Fruit fly (Drosophila melanogaster) whole organism, pupa: ENCODE measurements around the gene RpL8.

ENCODE experiments used
- CG10348 ChIP-seq: fragments of 200-800 bp; sonication (Bioruptor generic); IDR thresholded peaks from 2 replicates; pipeline ENCODE4 v1.3.6; 2022; ENCODE audit warnings: missing biosample characterization, missing genetic modification characterization
- CG12605 ChIP-seq: fragments of 200-800 bp; sonication (Bioruptor generic); IDR thresholded peaks from 2 replicates; pipeline ENCODE4 v1.3.6; 2022; ENCODE audit warnings: missing biosample characterization, missing genetic modification characterization
- CG13204 ChIP-seq: fragments of 200-800 bp; sonication (Bioruptor generic); optimal IDR thresholded peaks from 2 replicates; lab custom pipeline; 2018; ENCODE audit warnings: missing biosample characterization, mild to moderate bottlenecking, missing genetic modification characterization, moderate library complexity
- CG14655 ChIP-seq: fragments of 200-800 bp; sonication (Bioruptor generic); optimal IDR thresholded peaks from 3 replicates; lab custom pipeline; 2017; ENCODE audit warnings: mild to moderate bottlenecking, missing biosample characterization, missing genetic modification reagents, missing genetic modification characterization
- CG15710 ChIP-seq: fragments of 200-800 bp; sonication (Bioruptor generic); optimal IDR thresholded peaks from 2 replicates; lab custom pipeline; 2018; ENCODE audit warnings: missing biosample characterization, mild to moderate bottlenecking, missing genetic modification characterization, moderate library complexity
- CG17806 ChIP-seq: fragments of 200-800 bp; sonication (Bioruptor generic); optimal IDR thresholded peaks from 2 replicates; lab custom pipeline; 2018; ENCODE audit warnings: missing biosample characterization, mild to moderate bottlenecking, missing genetic modification characterization, moderate library complexity
- CG32121 ChIP-seq: fragments of 200-800 bp; sonication (Bioruptor generic); IDR thresholded peaks from 2 replicates; pipeline ENCODE4 v1.3.6; 2022; ENCODE audit warnings: missing biosample characterization, missing genetic modification characterization
- CG34367 ChIP-seq: fragments of 200-800 bp; sonication (Bioruptor generic); optimal IDR thresholded peaks from 2 replicates; lab custom pipeline; 2018; ENCODE audit warnings: missing biosample characterization, mild to moderate bottlenecking, missing genetic modification characterization
- CG4496 ChIP-seq: fragments of 200-800 bp; sonication (Bioruptor generic); IDR thresholded peaks from 3 replicates; pipeline ENCODE4 v1.3.6; 2022; ENCODE audit warnings: missing biosample characterization, missing genetic modification characterization
- CG8159 ChIP-seq: fragments of 200-800 bp; sonication (Bioruptor generic); optimal IDR thresholded peaks from 3 replicates; lab custom pipeline; 2018; ENCODE audit warnings: missing biosample characterization, mild to moderate bottlenecking, missing genetic modification characterization, moderate library complexity
- CG8301 ChIP-seq: fragments of 200-800 bp; sonication (Bioruptor generic); optimal IDR thresholded peaks from 2 replicates; lab custom pipeline; 2018; ENCODE audit warnings: missing biosample characterization, mild to moderate bottlenecking, missing genetic modification characterization
- CG9948 ChIP-seq: fragments of 200-800 bp; sonication (Bioruptor generic); optimal IDR thresholded peaks from 2 replicates; lab custom pipeline; 2018; ENCODE audit warnings: missing biosample characterization, mild to moderate bottlenecking, missing genetic modification characterization, moderate library complexity
- D1 ChIP-seq: fragments of 200-800 bp; sonication (Bioruptor generic); optimal IDR thresholded peaks from 2 replicates; lab custom pipeline; 2018; ENCODE audit warnings: missing biosample characterization, mild to moderate bottlenecking, missing genetic modification characterization, moderate library complexity
- EcR ChIP-seq: fragments of 200-800 bp; sonication (Bioruptor generic); optimal IDR thresholded peaks from 3 replicates; lab custom pipeline; 2019; ENCODE audit warnings: missing biosample characterization, missing genetic modification characterization, mild to moderate bottlenecking, moderate library complexity, missing genetic modification reagents
- Ets98B ChIP-seq: fragments of 200-800 bp; sonication (Bioruptor generic); IDR thresholded peaks from 2 replicates; pipeline ENCODE4 v1.3.6; 2022; ENCODE audit warnings: missing biosample characterization, missing genetic modification characterization
- Pif1A ChIP-seq: fragments of 200-800 bp; sonication (Bioruptor generic); optimal IDR thresholded peaks from 3 replicates; lab custom pipeline; 2016; ENCODE audit warnings: missing biosample characterization, missing genetic modification characterization
- Pif1B ChIP-seq: fragments of 200-800 bp; sonication (Bioruptor generic); optimal IDR thresholded peaks from 3 replicates; lab custom pipeline; 2016; ENCODE audit warnings: missing biosample characterization, missing genetic modification characterization
- Snoo ChIP-seq: fragments of 200-800 bp; sonication (Bioruptor generic); optimal IDR thresholded peaks from 3 replicates; lab custom pipeline; 2017; ENCODE audit warnings: missing biosample characterization, mild to moderate bottlenecking, missing genetic modification characterization, inconsistent platforms
- fd96Ca ChIP-seq: fragments of 200-800 bp; sonication (Bioruptor generic); IDR thresholded peaks from 3 replicates; pipeline ENCODE4 v1.3.6; 2022; ENCODE audit warnings: missing biosample characterization, missing genetic modification characterization
- gl ChIP-seq: fragments of 200-800 bp; sonication (Bioruptor generic); optimal IDR thresholded peaks from 2 replicates; lab custom pipeline; 2018; ENCODE audit warnings: missing biosample characterization, mild to moderate bottlenecking, missing genetic modification characterization
- rn ChIP-seq: fragments of 200-800 bp; sonication (Bioruptor generic); IDR thresholded peaks from 2 replicates; pipeline ENCODE4 v1.3.6; 2022; ENCODE audit warnings: missing biosample characterization, missing genetic modification characterization

The RpL8 gene

DNA sequence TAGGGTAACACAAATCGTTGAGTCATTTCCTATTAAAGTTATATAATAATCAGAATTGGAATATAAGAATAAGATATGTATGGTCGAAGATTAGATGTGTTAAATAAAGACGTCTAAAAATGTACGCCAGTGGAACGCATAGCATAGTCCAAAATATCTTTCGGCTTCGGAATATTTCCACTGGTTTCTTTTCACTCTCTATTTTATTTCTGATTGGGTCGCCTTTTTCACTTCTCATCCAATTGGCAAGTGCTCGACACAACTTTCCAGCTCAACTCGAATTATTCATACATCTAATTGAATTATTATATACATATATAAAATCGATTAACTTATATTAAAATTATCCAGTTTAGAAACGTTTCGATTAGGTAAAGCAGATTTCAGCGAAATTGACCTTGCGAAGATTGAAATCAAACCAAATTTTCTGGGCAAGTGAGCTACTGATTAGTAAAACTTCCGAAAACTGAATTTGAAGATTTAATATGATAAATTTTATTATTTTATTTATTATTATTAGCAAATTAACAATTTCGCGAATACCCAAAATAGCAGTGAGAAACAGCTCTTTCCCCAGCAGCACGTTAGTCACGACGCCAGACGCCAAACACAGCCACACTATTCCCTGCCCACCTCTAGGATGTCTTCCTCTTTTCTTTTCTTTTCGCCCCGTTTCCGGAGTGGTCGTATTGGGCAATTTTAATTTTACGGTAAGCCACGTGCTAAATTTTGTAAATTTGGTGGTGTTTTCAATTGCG lies at the start of gene RpL8:
RpL8 (plus strand) TSS at position 653 of the 758 bp plus-strand sequence.
- TF ChIP-seq CG8159 (tag; lab: Kevin White, UChicago), result peak; percentile 60
- peak; percentile 30 for TF ChIP-seq CG17806
- peak; percentile 47 for TF ChIP-seq gl (tag; lab: Kevin White, UChicago)
- TF ChIP-seq CG32121 (GFP tag; lab: Robert Waterston, UW), result peak; percentile 33; the same call in 1 of the 2 replicates
- peak; percentile 73 for TF ChIP-seq CG34367 (tag; lab: Kevin White, UChicago)
- no peak for TF ChIP-seq EcR (GFP tag; lab: Kevin White, UChicago)
- peak; percentile 72 for TF ChIP-seq Pif1A (GFP tag; lab: Kevin White, UChicago)
- TF ChIP-seq CG12605 (GFP tag; lab: Robert Waterston, UW), result peak; percentile 72
- TF ChIP-seq CG9948 (tag; lab: Kevin White, UChicago), result peak; percentile 1
- TF ChIP-seq CG10348 (GFP tag; lab: Robert Waterston, UW), result no peak
- TF ChIP-seq Ets98B, result peak; percentile 74
- TF ChIP-seq Snoo (tag; lab: Kevin White, UChicago), result peak; percentile 88
- peak; percentile 53 for TF ChIP-seq CG14655 (GFP tag; lab: Kevin White, UChicago)
- TF ChIP-seq CG13204, result peak; percentile 69
- peak; percentile 56 for TF ChIP-seq CG15710 (tag; lab: Kevin White, UChicago)
- peak; percentile 59; the same call in 1 of the 3 replicates for TF ChIP-seq fd96Ca (GFP tag; lab: Robert Waterston, UW)
- peak; percentile 64 for TF ChIP-seq Pif1B (GFP tag; lab: Kevin White, UChicago)
- peak; percentile 39; the same call in 1 of the 2 replicates for TF ChIP-seq rn (GFP tag; lab: Robert Waterston, UW)
- peak; percentile 86 for TF ChIP-seq CG4496 (GFP tag; lab: Robert Waterston, UW)
- TF ChIP-seq D1 (tag; lab: Kevin White, UChicago), result no peak
- peak; percentile 35 for TF ChIP-seq CG8301 (tag; lab: Kevin White, UChicago)

DNA sequence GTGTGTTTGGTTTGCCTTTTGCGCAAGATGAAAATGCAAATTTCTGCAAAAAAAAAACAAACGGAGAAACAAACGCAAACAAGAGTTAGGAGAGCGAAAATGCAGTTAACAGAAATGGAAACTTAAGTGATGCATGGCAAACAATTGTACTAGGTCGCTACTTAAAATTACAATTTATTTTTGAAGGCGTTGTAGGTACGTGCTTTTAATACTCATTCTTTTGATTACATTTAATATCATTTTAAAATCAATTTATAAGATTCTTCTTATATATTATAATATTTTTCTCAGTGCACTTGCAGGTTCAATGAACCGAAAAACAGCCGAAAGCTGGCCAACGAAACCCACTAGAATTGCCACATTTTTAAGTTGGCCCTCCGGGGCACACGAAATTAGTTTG lies 45.9 kb upstream of the RpL8 start:
- TF ChIP-seq D1 (tag; lab: Kevin White, UChicago) (no peak), CG8301 (tag; lab: Kevin White, UChicago) (peak; percentile 6), EcR (GFP tag; lab: Kevin White, UChicago) (no peak), Ets98B (peak; percentile 7; the same call in 1 of the 2 replicates), CG13204 (no peak), CG17806 (no peak), gl (tag; lab: Kevin White, UChicago) (no peak), rn (GFP tag; lab: Robert Waterston, UW) (no peak), CG15710 (tag; lab: Kevin White, UChicago) (no peak), CG32121 (GFP tag; lab: Robert Waterston, UW) (no peak), fd96Ca (GFP tag; lab: Robert Waterston, UW) (no peak), CG8159 (tag; lab: Kevin White, UChicago) (no peak), CG34367 (tag; lab: Kevin White, UChicago) (no peak), CG12605 (GFP tag; lab: Robert Waterston, UW) (no peak), Pif1B (GFP tag; lab: Kevin White, UChicago) (no peak), CG4496 (GFP tag; lab: Robert Waterston, UW) (peak; percentile 37; the same call in 1 of the 3 replicates), CG9948 (tag; lab: Kevin White, UChicago) (no peak), CG10348 (GFP tag; lab: Robert Waterston, UW) (no peak), Snoo (tag; lab: Kevin White, UChicago) (no peak), CG14655 (GFP tag; lab: Kevin White, UChicago) (peak; percentile 37), Pif1A (GFP tag; lab: Kevin White, UChicago) (no peak)

DNA sequence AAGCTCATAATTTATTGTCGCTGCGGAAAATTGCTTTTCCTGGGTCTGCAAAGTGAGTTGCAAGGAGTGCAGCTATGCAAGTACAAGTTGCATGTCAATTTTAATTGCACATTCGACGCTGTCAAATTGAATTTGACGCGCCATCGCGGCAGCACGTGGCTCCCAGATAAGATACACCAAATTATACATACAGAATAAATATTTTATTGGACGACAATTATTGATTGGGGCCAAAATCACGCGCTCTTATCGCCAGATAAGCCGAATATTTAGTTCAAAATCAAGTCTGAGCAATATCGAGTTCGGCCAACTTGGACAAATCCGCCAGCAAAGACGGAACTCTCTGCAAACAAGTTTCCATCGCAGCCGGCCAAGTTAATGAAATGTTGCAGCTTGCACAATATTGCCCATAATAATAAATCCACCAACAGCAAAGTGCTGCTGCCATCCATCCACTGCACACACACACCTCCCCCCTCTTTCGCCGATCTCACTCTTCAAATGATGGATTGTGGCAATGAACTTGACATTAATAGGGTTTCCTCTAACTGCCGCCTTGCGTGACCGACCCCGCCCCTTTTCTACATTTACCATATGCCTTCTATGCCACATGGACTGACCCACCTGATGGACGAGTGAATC lies 42.7 kb upstream of the RpL8 start:
- TF ChIP-seq CG8301 (tag; lab: Kevin White, UChicago), result no peak
- TF ChIP-seq D1 (tag; lab: Kevin White, UChicago), result no peak
- TF ChIP-seq CG17806, result no peak

DNA sequence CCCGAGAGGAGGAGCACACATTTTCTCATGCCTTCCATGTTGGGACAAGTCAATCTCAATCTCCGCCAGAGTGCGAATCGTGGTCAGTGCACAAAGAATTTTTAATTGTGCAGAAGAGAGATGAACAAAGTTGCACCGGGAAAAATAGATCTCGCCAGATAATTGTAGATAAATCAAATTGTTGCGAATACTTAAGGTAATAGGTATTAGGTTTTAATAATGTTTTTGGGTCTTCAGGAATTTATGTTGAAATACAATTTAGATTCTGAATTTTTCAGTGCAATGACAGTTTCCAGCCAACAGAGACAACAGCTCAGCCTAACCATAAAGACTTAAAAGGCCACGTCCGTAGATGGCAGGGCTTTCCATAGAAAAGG lies 42.2 kb upstream of the RpL8 start:
- TF ChIP-seq gl (tag; lab: Kevin White, UChicago), result no peak
- no peak for TF ChIP-seq CG13204
- no peak for TF ChIP-seq CG15710 (tag; lab: Kevin White, UChicago)
- TF ChIP-seq CG8159 (tag; lab: Kevin White, UChicago), result no peak
- no peak for TF ChIP-seq D1 (tag; lab: Kevin White, UChicago)
- no peak for TF ChIP-seq CG10348 (GFP tag; lab: Robert Waterston, UW)
- TF ChIP-seq CG32121 (GFP tag; lab: Robert Waterston, UW), result no peak
- TF ChIP-seq CG8301 (tag; lab: Kevin White, UChicago), result peak; percentile 35
- TF ChIP-seq rn (GFP tag; lab: Robert Waterston, UW), result no peak
- peak; percentile 10 for TF ChIP-seq Pif1A (GFP tag; lab: Kevin White, UChicago)
- TF ChIP-seq Pif1B (GFP tag; lab: Kevin White, UChicago), result no peak
- TF ChIP-seq CG12605 (GFP tag; lab: Robert Waterston, UW), result peak; percentile 9; the same call in 1 of the 2 replicates
- TF ChIP-seq CG34367 (tag; lab: Kevin White, UChicago), result no peak
- no peak for TF ChIP-seq CG17806
- TF ChIP-seq Ets98B, result no peak
- TF ChIP-seq CG4496 (GFP tag; lab: Robert Waterston, UW), result no peak
- no peak for TF ChIP-seq Snoo (tag; lab: Kevin White, UChicago)
- peak; percentile 5 for TF ChIP-seq CG9948 (tag; lab: Kevin White, UChicago)
- peak; percentile 55 for TF ChIP-seq CG14655 (GFP tag; lab: Kevin White, UChicago)
